Worm (Caenorhabditis elegans) whole organism, mixed stage, embryonic: Measurements from ENCODE around the gene scl-18.

Experiments used
- M03D4.4 ChIP-seq: sonication (generic microtip); optimal IDR thresholded peaks from 2 replicates; lab custom pipeline; 2017; ENCODE audit warnings: mild to moderate bottlenecking, missing genetic modification characterization, missing compliant biosample characterization
- bed-3 ChIP-seq: fragments of 200-800 bp; sonication (Bioruptor generic); optimal IDR thresholded peaks from 3 replicates; lab custom pipeline; 2018; ENCODE audit warnings: mild to moderate bottlenecking, missing genetic modification characterization, moderate library complexity, missing compliant biosample characterization
- blmp-1 ChIP-seq: fragments of 150-350 bp; optimal IDR thresholded peaks from 2 replicates; lab custom pipeline; 2014; ENCODE audit warnings: missing biosample characterization, missing genetic modification characterization
- ceh-43 ChIP-seq: fragments of 200-800 bp; sonication (Bioruptor generic); optimal IDR thresholded peaks from 2 replicates; lab custom pipeline; 2018; ENCODE audit warnings: mild to moderate bottlenecking, missing genetic modification characterization, moderate library complexity, missing compliant biosample characterization
- ceh-83 ChIP-seq: fragments of 200-800 bp; sonication (Bioruptor generic); optimal IDR thresholded peaks from 2 replicates; lab custom pipeline; 2018; ENCODE audit warnings: mild to moderate bottlenecking, missing genetic modification characterization, missing compliant biosample characterization
- ces-1 ChIP-seq: fragments of 150-350 bp; optimal IDR thresholded peaks from 2 replicates; lab custom pipeline; 2014; ENCODE audit warnings: missing biosample characterization, missing genetic modification reagents, missing genetic modification characterization
- cnd-1 ChIP-seq: fragments of 200-800 bp; sonication (Bioruptor generic); optimal IDR thresholded peaks from 2 replicates; lab custom pipeline; 2018; ENCODE audit warnings: mild to moderate bottlenecking, missing genetic modification characterization, missing compliant biosample characterization
- drap-1 ChIP-seq: fragments of 200-800 bp; sonication (Bioruptor generic); optimal IDR thresholded peaks from 3 replicates; lab custom pipeline; 2018; ENCODE audit warnings: mild to moderate bottlenecking, missing genetic modification characterization, missing compliant biosample characterization
- elt-1 ChIP-seq: sonication (generic microtip); optimal IDR thresholded peaks from 2 replicates; lab custom pipeline; 2017; ENCODE audit warnings: missing genetic modification characterization, mild to moderate bottlenecking, missing compliant biosample characterization, antibody characterized with exemption, moderate library complexity, borderline replicate concordance; ENCODE audit not compliant: insufficient read depth
- elt-3 ChIP-seq: fragments of 150-350 bp; optimal IDR thresholded peaks from 2 replicates; lab custom pipeline; 2014; ENCODE audit warnings: missing biosample characterization, missing genetic modification characterization
- flh-1 ChIP-seq: fragments of 200-800 bp; sonication (Bioruptor generic); optimal IDR thresholded peaks from 2 replicates; lab custom pipeline; 2018; ENCODE audit warnings: mild to moderate bottlenecking, missing genetic modification characterization, moderate library complexity, missing compliant biosample characterization
- ham-2 ChIP-seq: fragments of 200-800 bp; sonication (Bioruptor generic); optimal IDR thresholded peaks from 2 replicates; lab custom pipeline; 2018; ENCODE audit warnings: mild to moderate bottlenecking, missing genetic modification characterization, missing compliant biosample characterization
- hlh-1 ChIP-seq: fragments of 150-350 bp; optimal IDR thresholded peaks from 2 replicates; lab custom pipeline; 2014; ENCODE audit warnings: missing biosample characterization, missing genetic modification reagents, missing genetic modification characterization
- lin-13 ChIP-seq: fragments of 150-350 bp; optimal IDR thresholded peaks from 2 replicates; lab custom pipeline; 2014; ENCODE audit warnings: missing biosample characterization, missing genetic modification characterization
- lsy-2 ChIP-seq: fragments of 150-350 bp; optimal IDR thresholded peaks from 2 replicates; lab custom pipeline; 2014; ENCODE audit warnings: missing biosample characterization, missing genetic modification characterization
- mab-5 ChIP-seq: fragments of 150-350 bp; optimal IDR thresholded peaks from 2 replicates; lab custom pipeline; 2014; ENCODE audit warnings: missing biosample characterization, missing genetic modification characterization
- mep-1 ChIP-seq: fragments of 150-350 bp; optimal IDR thresholded peaks from 2 replicates; lab custom pipeline; 2017; ENCODE audit warnings: missing biosample characterization, missing genetic modification reagents, missing genetic modification characterization, inconsistent platforms
- nhr-12 ChIP-seq: fragments of 150-350 bp; optimal IDR thresholded peaks from 2 replicates; lab custom pipeline; 2014; ENCODE audit warnings: missing biosample characterization, missing genetic modification characterization
- nhr-2 ChIP-seq: fragments of 150-350 bp; optimal IDR thresholded peaks from 2 replicates; lab custom pipeline; 2014; ENCODE audit warnings: missing biosample characterization, missing genetic modification characterization
- nhr-237 ChIP-seq: fragments of 150-350 bp; optimal IDR thresholded peaks from 2 replicates; lab custom pipeline; 2014; ENCODE audit warnings: missing biosample characterization, missing genetic modification characterization
- nhr-28 ChIP-seq: fragments of 150-350 bp; optimal IDR thresholded peaks from 2 replicates; lab custom pipeline; 2014; ENCODE audit warnings: missing biosample characterization, missing genetic modification characterization
- pha-4 ChIP-seq: fragments of 150-350 bp; optimal IDR thresholded peaks from 2 replicates; lab custom pipeline; 2018; ENCODE audit warnings: missing biosample characterization, missing genetic modification reagents, missing genetic modification characterization
- sem-2 ChIP-seq: fragments of 200-800 bp; sonication (Bioruptor generic); optimal IDR thresholded peaks from 2 replicates; lab custom pipeline; 2018; ENCODE audit warnings: mild to moderate bottlenecking, missing genetic modification characterization, missing compliant biosample characterization
- snpc-4 ChIP-seq: fragments of 150-350 bp; optimal IDR thresholded peaks from 2 replicates; lab custom pipeline; 2014; ENCODE audit warnings: missing biosample characterization, missing genetic modification characterization
- tbx-8 ChIP-seq: fragments of 200-800 bp; sonication (Bioruptor generic); optimal IDR thresholded peaks from 2 replicates; lab custom pipeline; 2018; ENCODE audit warnings: mild to moderate bottlenecking, missing genetic modification characterization, moderate library complexity, missing compliant biosample characterization
- unc-120 ChIP-seq: sonication (generic microtip); optimal IDR thresholded peaks from 2 replicates; lab custom pipeline; 2017; ENCODE audit warnings: missing genetic modification characterization, missing compliant biosample characterization; ENCODE audit not compliant: poor library complexity, severe bottlenecking
- unc-39 ChIP-seq: fragments of 150-350 bp; optimal IDR thresholded peaks from 2 replicates; lab custom pipeline; 2014; ENCODE audit warnings: missing biosample characterization, missing genetic modification characterization
- unc-62 ChIP-seq: fragments of 150-350 bp; optimal IDR thresholded peaks from 2 replicates; lab custom pipeline; 2014; ENCODE audit warnings: missing biosample characterization, missing genetic modification reagents, missing genetic modification characterization
- zip-8 ChIP-seq: fragments of 150-350 bp; optimal IDR thresholded peaks from 2 replicates; lab custom pipeline; 2014; ENCODE audit warnings: missing biosample characterization, missing genetic modification characterization

Gene scl-18

DNA sequence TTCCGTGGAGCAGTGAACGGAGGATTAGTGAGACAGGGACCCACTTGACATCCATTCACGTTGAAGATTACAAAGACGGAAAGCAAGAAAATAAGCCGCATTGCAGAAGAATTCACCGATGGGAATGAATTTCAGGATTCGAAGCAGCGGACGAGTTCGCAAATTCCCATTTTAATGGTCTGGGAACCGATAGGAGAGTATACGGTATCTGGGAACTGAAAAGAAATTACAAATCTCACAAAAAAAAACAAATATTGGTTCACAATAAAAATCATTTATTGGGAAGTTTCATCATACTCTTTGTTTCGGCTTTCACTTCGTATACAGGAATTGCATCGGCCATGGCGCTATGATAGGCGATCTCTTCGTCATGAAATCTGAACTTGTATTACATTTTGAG lies 775 bp upstream of the scl-18 start, which contains the start of gene T12A7.10:
T12A7.10 (minus strand) TSS at position 101 of the 400 bp plus-strand sequence.
- no peak for TF ChIP-seq hlh-1 (tag; lab: Kevin White, UChicago)
- no peak for TF ChIP-seq M03D4.4
- TF ChIP-seq tbx-8 (GFP tag; lab: Kevin White, UChicago), result no peak
- TF ChIP-seq lin-13 (tag; lab: Kevin White, UChicago), result no peak
- no peak for TF ChIP-seq nhr-12 (tag; lab: Kevin White, UChicago)
- TF ChIP-seq nhr-237 (tag; lab: Kevin White, UChicago), result no peak
- no peak for TF ChIP-seq sem-2 (GFP tag; lab: Kevin White, UChicago)
- no peak for TF ChIP-seq snpc-4 (tag; lab: Kevin White, UChicago)
- TF ChIP-seq unc-120 (tag; lab: Kevin White, UChicago), result no peak
- TF ChIP-seq cnd-1, result no peak
- no peak for TF ChIP-seq unc-39 (tag; lab: Kevin White, UChicago)
- no peak for TF ChIP-seq mep-1
- no peak for TF ChIP-seq mab-5
- TF ChIP-seq ham-2 (GFP tag; lab: Kevin White, UChicago), result no peak
- TF ChIP-seq lsy-2 (tag; lab: Kevin White, UChicago), result no peak
- no peak for TF ChIP-seq unc-62
- TF ChIP-seq nhr-28, result no peak
- TF ChIP-seq elt-3 (tag; lab: Kevin White, UChicago), result no peak
- TF ChIP-seq zip-8 (tag; lab: Kevin White, UChicago), result no peak

DNA sequence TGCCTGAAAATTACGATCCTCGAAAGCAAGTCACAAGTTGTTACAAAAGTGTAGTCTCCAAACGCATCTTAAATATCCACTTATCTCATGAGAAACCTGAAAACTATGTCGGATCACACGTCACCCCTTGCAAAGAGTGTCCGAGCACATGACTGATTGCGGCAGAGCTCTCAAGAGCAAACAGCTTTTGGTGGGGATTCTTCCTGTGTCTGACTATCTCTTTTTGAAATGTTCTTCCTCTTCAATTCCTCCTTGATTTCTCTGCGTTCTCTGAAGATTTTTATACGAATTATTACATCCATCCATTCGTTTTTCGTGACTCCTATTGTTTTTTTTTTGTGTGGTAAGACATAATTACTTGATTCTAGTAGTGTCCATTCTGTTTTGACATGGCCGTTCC lies 5.4 kb downstream of the scl-18 start, which contains the start of gene T12A7.6:
T12A7.6 (plus strand) TSS at position 369 of the 400 bp plus-strand sequence.
- no peak for TF ChIP-seq drap-1
- no peak for TF ChIP-seq mep-1
- TF ChIP-seq lin-13 (tag; lab: Kevin White, UChicago), result no peak
- TF ChIP-seq M03D4.4, result no peak
- TF ChIP-seq zip-8 (tag; lab: Kevin White, UChicago), result no peak
- TF ChIP-seq hlh-1 (tag; lab: Kevin White, UChicago), result no peak
- no peak for TF ChIP-seq elt-1
- TF ChIP-seq unc-62, result no peak

- TF ChIP-seq drap-1, result no peak
- no peak for TF ChIP-seq elt-3 (tag; lab: Kevin White, UChicago)
- TF ChIP-seq M03D4.4, result no peak
- TF ChIP-seq ceh-43, result no peak
- no peak for TF ChIP-seq unc-120 (tag; lab: Kevin White, UChicago)
- no peak for TF ChIP-seq mep-1
- no peak for TF ChIP-seq ces-1 (GFP tag; lab: Kevin White, UChicago)
- no peak for TF ChIP-seq flh-1 (GFP tag; lab: Kevin White, UChicago)
- TF ChIP-seq lsy-2 (tag; lab: Kevin White, UChicago), result no peak
Measured at ce11 chrIV:11745340-11745739, 8.9 kb downstream of the scl-18 start, which contains the start of gene gem-4. gem-4 (plus strand) TSS chrIV:11745640.

DNA sequence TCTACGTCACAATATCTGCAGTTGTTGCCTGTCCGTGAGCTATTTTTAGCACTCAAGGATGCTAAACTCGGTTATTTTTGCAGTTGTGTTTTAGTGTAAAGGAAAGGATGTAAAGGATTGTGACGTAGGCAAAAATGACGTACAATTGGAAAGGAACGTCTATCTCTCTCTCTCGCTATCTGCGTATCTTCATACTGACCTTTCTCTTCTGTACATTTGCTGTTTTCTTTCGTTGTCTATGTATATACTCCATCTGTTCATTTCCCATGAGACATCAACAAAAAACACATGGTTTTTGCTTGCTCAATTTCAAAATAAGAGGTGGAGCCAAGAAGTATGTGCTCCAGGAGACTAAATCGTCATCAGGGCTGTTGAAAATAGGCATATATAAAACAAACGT lies 9.9 kb downstream of the scl-18 start:
- TF ChIP-seq ces-1 (GFP tag; lab: Kevin White, UChicago) (no peak), zip-8 (tag; lab: Kevin White, UChicago) (peak; percentile 4)

DNA sequence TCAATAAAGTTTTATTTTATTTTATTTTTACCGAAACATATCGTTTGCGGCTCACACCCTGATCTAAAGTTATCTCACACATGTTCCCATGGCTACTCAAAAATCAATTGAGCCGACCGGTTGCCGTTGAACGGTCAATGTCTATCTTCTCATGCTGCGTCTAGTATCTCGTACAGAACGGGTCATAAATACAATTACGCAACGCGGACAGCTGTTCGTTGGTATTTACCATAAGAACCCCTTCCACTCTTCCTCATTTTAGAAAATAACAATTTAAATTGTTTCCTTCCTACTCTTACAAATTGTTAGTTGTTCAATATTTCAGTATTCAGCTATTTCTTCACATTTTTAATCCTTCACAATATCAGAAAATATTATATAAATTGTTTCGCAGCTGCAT lies 10.4 kb downstream of the scl-18 start:
- TF ChIP-seq hlh-1 (tag; lab: Kevin White, UChicago), result peak; percentile 16
- no peak for TF ChIP-seq bed-3 (GFP tag; lab: Kevin White, UChicago)
- TF ChIP-seq cnd-1, result peak; percentile 88
- no peak for TF ChIP-seq ceh-83 (GFP tag; lab: Kevin White, UChicago)
- TF ChIP-seq nhr-12 (tag; lab: Kevin White, UChicago), result no peak
- no peak for TF ChIP-seq sem-2 (GFP tag; lab: Kevin White, UChicago)
- TF ChIP-seq ham-2 (GFP tag; lab: Kevin White, UChicago), result no peak
- TF ChIP-seq blmp-1 (tag; lab: Kevin White, UChicago), result no peak
- TF ChIP-seq zip-8 (tag; lab: Kevin White, UChicago), result peak; percentile 50
- TF ChIP-seq ces-1 (GFP tag; lab: Kevin White, UChicago), result peak; percentile 23
- TF ChIP-seq nhr-2 (tag; lab: Kevin White, UChicago), result peak; percentile 96
- no peak for TF ChIP-seq nhr-28
- TF ChIP-seq, all 35 proteins: peak for 5

- TF ChIP-seq zip-8 (tag; lab: Kevin White, UChicago), result no peak
- TF ChIP-seq pha-4, result no peak
- no peak for TF ChIP-seq mab-5
- no peak for TF ChIP-seq drap-1
- TF ChIP-seq lsy-2 (tag; lab: Kevin White, UChicago), result no peak
Measured at ce11 chrIV:11742406-11742805, 11.8 kb downstream of the scl-18 start, which contains the start of gene K01A6.5. K01A6.5 (plus strand) TSS chrIV:11742706.
